Fruit fly (Drosophila melanogaster) whole organism, embryonic: Measurements from ENCODE around the gene Prx4.

ENCODE experiments used
- Abd-B ChIP-seq: fragments of 200-800 bp; sonication (Bioruptor generic); optimal IDR thresholded peaks from 2 replicates; lab custom pipeline; 2018; ENCODE audit warnings: missing biosample characterization, mild to moderate bottlenecking, missing genetic modification characterization, moderate library complexity
- BtbVII ChIP-seq: fragments of 200-800 bp; sonication (Bioruptor generic); optimal IDR thresholded peaks from 3 replicates; lab custom pipeline; 2017; ENCODE audit warnings: missing biosample characterization, mild to moderate bottlenecking, missing genetic modification characterization
- Bteb2 ChIP-seq: fragments of 200-800 bp; sonication (Bioruptor generic); optimal IDR thresholded peaks from 2 replicates; lab custom pipeline; 2016; ENCODE audit warnings: missing biosample characterization, missing genetic modification characterization
- CG10209 ChIP-seq: fragments of 200-800 bp; sonication (Bioruptor generic); optimal IDR thresholded peaks from 3 replicates; lab custom pipeline; 2017; ENCODE audit warnings: missing biosample characterization, mild to moderate bottlenecking, missing genetic modification characterization, missing genetic modification reagents
- CG10267 ChIP-seq: fragments of 200-800 bp; sonication (Bioruptor generic); optimal IDR thresholded peaks from 2 replicates; lab custom pipeline; 2018; ENCODE audit warnings: missing biosample characterization, mild to moderate bottlenecking, missing genetic modification characterization, moderate library complexity
- CG10565 ChIP-seq: fragments of 200-800 bp; sonication (Bioruptor generic); optimal IDR thresholded peaks from 3 replicates; lab custom pipeline; 2016; ENCODE audit warnings: missing biosample characterization, mild to moderate bottlenecking, missing genetic modification characterization
- CG11085 ChIP-seq: fragments of 200-800 bp; sonication (Bioruptor generic); IDR thresholded peaks from 2 replicates; pipeline ENCODE4 v1.3.6; 2022; ENCODE audit warnings: missing biosample characterization, missing genetic modification characterization
- CG11093 ChIP-seq: fragments of 200-800 bp; sonication (Bioruptor generic); IDR thresholded peaks from 3 replicates; pipeline ENCODE4 v1.3.6; 2022; ENCODE audit warnings: missing biosample characterization, missing genetic modification characterization
- CG12071 ChIP-seq: fragments of 200-800 bp; sonication (Bioruptor generic); optimal IDR thresholded peaks from 3 replicates; lab custom pipeline; 2018; ENCODE audit warnings: missing biosample characterization, mild to moderate bottlenecking, missing genetic modification characterization
- CG12659 ChIP-seq: fragments of 200-800 bp; sonication (Bioruptor generic); optimal IDR thresholded peaks from 3 replicates; lab custom pipeline; 2017; ENCODE audit warnings: mild to moderate bottlenecking, missing biosample characterization, missing genetic modification reagents, missing genetic modification characterization
- CG12769 ChIP-seq: fragments of 200-800 bp; sonication (Bioruptor generic); optimal IDR thresholded peaks from 2 replicates; lab custom pipeline; 2019; ENCODE audit warnings: missing biosample characterization, mild to moderate bottlenecking, missing genetic modification characterization, moderate library complexity
- CG14710 ChIP-seq: fragments of 200-800 bp; sonication (Bioruptor generic); optimal IDR thresholded peaks from 3 replicates; lab custom pipeline; 2019; ENCODE audit warnings: missing biosample characterization, mild to moderate bottlenecking, missing genetic modification characterization, moderate library complexity
- CG1529 ChIP-seq: fragments of 200-800 bp; sonication (Bioruptor generic); optimal IDR thresholded peaks from 3 replicates; lab custom pipeline; 2018; ENCODE audit warnings: missing biosample characterization, missing genetic modification characterization
- CG16863 ChIP-seq: fragments of 200-800 bp; sonication (Bioruptor generic); optimal IDR thresholded peaks from 3 replicates; lab custom pipeline; 2016; ENCODE audit warnings: missing biosample characterization, missing genetic modification characterization
- CG33557 ChIP-seq: fragments of 200-800 bp; sonication (Bioruptor generic); optimal IDR thresholded peaks from 2 replicates; lab custom pipeline; 2019; ENCODE audit warnings: missing biosample characterization, mild to moderate bottlenecking, missing genetic modification characterization, moderate library complexity
- CG34376 ChIP-seq: fragments of 200-800 bp; sonication (Bioruptor generic); optimal IDR thresholded peaks from 2 replicates; lab custom pipeline; 2018; ENCODE audit warnings: missing biosample characterization, mild to moderate bottlenecking, missing genetic modification characterization
- CG4360 ChIP-seq: fragments of 200-800 bp; sonication (Bioruptor generic); IDR thresholded peaks from 2 replicates; pipeline ENCODE4 v1.3.6; 2022; ENCODE audit warnings: missing biosample characterization, missing genetic modification characterization
- CG6854 ChIP-seq: fragments of 200-800 bp; sonication (Bioruptor generic); optimal IDR thresholded peaks from 3 replicates; lab custom pipeline; 2017; ENCODE audit warnings: missing biosample characterization, mild to moderate bottlenecking, missing genetic modification characterization
- CG7372 ChIP-seq: fragments of 200-800 bp; sonication (Bioruptor generic); IDR thresholded peaks from 2 replicates; pipeline ENCODE4 v1.3.6; 2022; ENCODE audit warnings: missing biosample characterization, missing genetic modification characterization
- CG7556 ChIP-seq: fragments of 200-800 bp; sonication (Bioruptor generic); optimal IDR thresholded peaks from 2 replicates; lab custom pipeline; 2017; ENCODE audit warnings: missing biosample characterization, mild to moderate bottlenecking, missing genetic modification characterization
- CG8281 ChIP-seq: fragments of 200-800 bp; sonication (Bioruptor generic); optimal IDR thresholded peaks from 2 replicates; lab custom pipeline; 2018; ENCODE audit warnings: missing biosample characterization, mild to moderate bottlenecking, missing genetic modification characterization, moderate library complexity
- CG9727 ChIP-seq: fragments of 200-800 bp; sonication (Bioruptor generic); optimal IDR thresholded peaks from 3 replicates; lab custom pipeline; 2017; ENCODE audit warnings: missing biosample characterization, mild to moderate bottlenecking, missing genetic modification characterization
- Dfd ChIP-seq, 2 experiments: fragments of >200 bp; optimal IDR thresholded peaks; 2 replicates each; lab custom pipeline; 2017; ENCODE audit warnings: missing biosample characterization in 2 of 2, missing genetic modification characterization in 2 of 2
- Gug ChIP-seq: fragments of 200-800 bp; sonication (Bioruptor generic); IDR thresholded peaks from 4 replicates; pipeline ENCODE4 v1.3.6; 2022; ENCODE audit warnings: missing biosample characterization, missing genetic modification characterization
- HHEX ChIP-seq: fragments of 200-800 bp; sonication (Bioruptor generic); optimal IDR thresholded peaks from 3 replicates; lab custom pipeline; 2017; ENCODE audit warnings: missing biosample characterization, mild to moderate bottlenecking, missing genetic modification characterization, missing genetic modification reagents
- HLHmδ ChIP-seq: fragments of 200-800 bp; sonication (Bioruptor generic); optimal IDR thresholded peaks from 2 replicates; lab custom pipeline; 2018; ENCODE audit warnings: missing biosample characterization, mild to moderate bottlenecking, missing genetic modification characterization, moderate library complexity
- Lpt ChIP-seq: fragments of >200 bp; optimal IDR thresholded peaks from 2 replicates; lab custom pipeline; 2018; ENCODE audit warnings: missing biosample characterization, missing genetic modification characterization
- Med ChIP-seq: fragments of 200-800 bp; sonication (Bioruptor generic); peaks from one replicate; lab custom pipeline; 2016; ENCODE audit warnings: missing biosample characterization, missing genetic modification characterization, mild to moderate bottlenecking, inconsistent platforms, moderate library complexity
- Myb ChIP-seq: fragments of 200-800 bp; sonication (Bioruptor generic); optimal IDR thresholded peaks from 2 replicates; lab custom pipeline; 2016; ENCODE audit warnings: missing biosample characterization, missing genetic modification characterization
- Opbp ChIP-seq: fragments of 200-800 bp; sonication (Bioruptor generic); IDR thresholded peaks from 3 replicates; pipeline ENCODE4 v1.3.6; 2022; ENCODE audit warnings: missing biosample characterization, missing genetic modification characterization; ENCODE audit not compliant: partially characterized antibody
- Rx ChIP-seq: fragments of 200-800 bp; sonication (Bioruptor generic); IDR thresholded peaks from 2 replicates; pipeline ENCODE4 v1.3.6; 2022; ENCODE audit warnings: missing biosample characterization, missing genetic modification characterization
- Scr ChIP-seq: fragments of 200-800 bp; sonication (Bioruptor generic); IDR thresholded peaks from 2 replicates; pipeline ENCODE4 v1.3.6; 2022; ENCODE audit warnings: missing biosample characterization, missing genetic modification characterization; ENCODE audit not compliant: partially characterized antibody
- Taf1 ChIP-seq: fragments of 200-800 bp; sonication (Bioruptor generic); IDR thresholded peaks from 2 replicates; pipeline ENCODE4 v1.3.6; 2022; ENCODE audit warnings: missing biosample characterization, missing genetic modification characterization
- croc ChIP-seq: fragments of 200-800 bp; sonication (Bioruptor generic); conservative IDR thresholded peaks from 3 replicates; pipeline ENCODE4 v1.3.6; 2022; ENCODE audit warnings: missing biosample characterization, missing genetic modification characterization
- fd3F ChIP-seq: fragments of 200-800 bp; sonication (Bioruptor generic); optimal IDR thresholded peaks from 2 replicates; lab custom pipeline; 2018; ENCODE audit warnings: missing biosample characterization, mild to moderate bottlenecking, missing genetic modification characterization, moderate library complexity
- gcm2 ChIP-seq: fragments of 200-800 bp; sonication (Bioruptor generic); optimal IDR thresholded peaks from 2 replicates; lab custom pipeline; 2016; ENCODE audit warnings: missing biosample characterization, missing genetic modification characterization
- gfzf ChIP-seq: fragments of 200-800 bp; sonication (Bioruptor generic); optimal IDR thresholded peaks from 2 replicates; lab custom pipeline; 2016; ENCODE audit warnings: missing biosample characterization, mild to moderate bottlenecking, missing genetic modification characterization, moderate library complexity
- gsb-n ChIP-seq: fragments of 200-800 bp; sonication (Bioruptor generic); optimal IDR thresholded peaks from 3 replicates; lab custom pipeline; 2018; ENCODE audit warnings: missing biosample characterization, mild to moderate bottlenecking, missing genetic modification characterization
- gt ChIP-seq: fragments of 200-800 bp; sonication (Bioruptor generic); IDR thresholded peaks from 2 replicates; pipeline ENCODE4 v1.3.6; 2022; ENCODE audit warnings: missing biosample characterization, missing genetic modification characterization
- insv ChIP-seq, 2 experiments: fragments of 200-800 bp; sonication (Bioruptor generic); optimal IDR thresholded peaks; 3 replicates each; lab custom pipeline; 2016 to 2018; ENCODE audit warnings: missing biosample characterization in 2 of 2, missing genetic modification characterization in 2 of 2
- lola ChIP-seq, 3 experiments: fragments of >200 bp in 2 of 3; fragments of 200-800 bp in 1 of 3; sonication (Bioruptor generic) in 1 of 3; optimal IDR thresholded peaks; 2 replicates each; lab custom pipeline; 2017 to 2019; ENCODE audit warnings: missing biosample characterization in 3 of 3, missing genetic modification characterization in 3 of 3, mild to moderate bottlenecking in 1 of 3, moderate library complexity in 1 of 3
- nerfin-1 ChIP-seq: fragments of 200-800 bp; sonication (Bioruptor generic); optimal IDR thresholded peaks from 3 replicates; lab custom pipeline; 2019; ENCODE audit warnings: missing biosample characterization, mild to moderate bottlenecking, missing genetic modification characterization, moderate library complexity
- nerfin-2 ChIP-seq: fragments of 200-800 bp; sonication (Bioruptor generic); IDR thresholded peaks from 2 replicates; pipeline ENCODE4 v1.3.6; 2022; ENCODE audit warnings: missing biosample characterization, missing genetic modification characterization; ENCODE audit not compliant: partially characterized antibody
- pnt ChIP-seq: fragments of 200-800 bp; sonication (Bioruptor generic); optimal IDR thresholded peaks from 3 replicates; lab custom pipeline; 2016; ENCODE audit warnings: missing biosample characterization, missing genetic modification characterization
- prd ChIP-seq, 3 experiments: fragments of >200 bp in 2 of 3; fragments of 200-800 bp in 1 of 3; sonication (Bioruptor generic) in 1 of 3; optimal IDR thresholded peaks in 2 of 3; IDR thresholded peaks in 1 of 3; 2 replicates in 2 of 3; 3 replicates in 1 of 3; pipeline versions ENCODE4 v1.3.6 to Lab custom; 2017 to 2022; ENCODE audit warnings: missing biosample characterization in 1 of 3, missing genetic modification characterization in 1 of 3
- rib ChIP-seq: fragments of 200-800 bp; sonication (Bioruptor generic); IDR thresholded peaks from 2 replicates; pipeline ENCODE4 v1.3.6; 2022; ENCODE audit warnings: missing biosample characterization, missing genetic modification characterization
- trh ChIP-seq: fragments of 200-800 bp; sonication (Bioruptor generic); optimal IDR thresholded peaks from 2 replicates; lab custom pipeline; 2016; ENCODE audit warnings: missing biosample characterization, missing genetic modification characterization
- vfl ChIP-seq: fragments of 200-800 bp; sonication (Bioruptor generic); optimal IDR thresholded peaks from 2 replicates; lab custom pipeline; 2016; ENCODE audit warnings: missing biosample characterization, missing genetic modification characterization
- z ChIP-seq: fragments of 200-800 bp; sonication (Bioruptor generic); IDR thresholded peaks from 3 replicates; pipeline ENCODE4 v1.3.6; 2022; ENCODE audit warnings: missing biosample characterization, missing genetic modification characterization

The Prx4 gene

DNA sequence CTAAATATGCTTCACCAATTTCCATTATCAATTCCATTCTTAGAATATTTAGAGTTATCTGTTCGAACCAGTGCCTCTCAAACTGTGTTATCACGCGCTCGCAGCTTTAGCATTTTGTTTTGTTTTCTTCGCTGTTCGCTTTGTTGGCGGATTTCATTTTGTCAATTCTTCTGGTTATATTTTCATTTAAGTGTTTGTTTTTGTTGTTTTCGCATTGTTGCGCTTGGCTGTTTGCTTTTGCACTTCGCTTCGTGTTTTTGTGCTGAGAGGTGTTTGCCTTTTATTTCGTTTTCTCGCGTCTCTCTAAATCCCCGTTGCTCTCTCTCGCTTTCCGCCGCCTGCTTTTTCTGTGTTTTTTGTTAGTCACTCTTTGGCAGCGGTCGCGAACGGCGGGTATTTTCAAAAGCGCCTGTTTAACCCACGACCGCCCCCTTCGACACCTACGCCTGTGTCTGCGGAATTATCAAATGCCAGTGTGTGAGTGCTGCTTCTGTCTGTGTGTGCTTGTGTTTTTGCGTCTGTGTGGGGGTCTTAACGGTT is 35.5 kb downstream of the Prx4 start (continued):
- TF ChIP-seq CG34376 (GFP tag; lab: Kevin White, UChicago) = peak; percentile 80
- TF ChIP-seq CG8281 (tag; lab: Kevin White, UChicago) = peak; percentile 79
- no peak for TF ChIP-seq Taf1 (GFP tag; lab: Robert Waterston, UW)
- no peak for TF ChIP-seq CG11093 (GFP tag; lab: Robert Waterston, UW)
- no peak for TF ChIP-seq HLHmδ (GFP tag; lab: Kevin White, UChicago)
- peak; percentile 13 for TF ChIP-seq vfl
- no peak for TF ChIP-seq croc
- no peak for TF ChIP-seq trh
- no peak for TF ChIP-seq gt
- TF ChIP-seq CG33557 = no peak
- TF ChIP-seq nerfin-1 = no peak
- TF ChIP-seq Abd-B = no peak
- no peak for TF ChIP-seq Rx (GFP tag; lab: Robert Waterston, UW)
- TF ChIP-seq gsb-n (tag; lab: Kevin White, UChicago) = no peak
- TF ChIP-seq Bteb2 (GFP tag; lab: Kevin White, UChicago) = no peak
- TF ChIP-seq CG1529 = no peak
- no peak for TF ChIP-seq pnt
- TF ChIP-seq prd (optimal IDR thresholded peaks at IDR 0.05; lab: Kevin White, UChicago) = no peak
- no peak for TF ChIP-seq prd (GFP tag; IDR thresholded peaks at IDR 0.05; lab: Robert Waterston, UW)
- TF ChIP-seq gcm2 (GFP tag; lab: Kevin White, UChicago) = no peak
- TF ChIP-seq CG7372 (GFP tag; lab: Robert Waterston, UW) = no peak
- TF ChIP-seq rib = peak; percentile 74; the same call in 1 of the 2 replicates
- peak; percentile 52 for TF ChIP-seq Myb (GFP tag; lab: Kevin White, UChicago)
- no peak for TF ChIP-seq CG7556
- TF ChIP-seq Dfd (GFP tag; optimal IDR thresholded peaks at IDR 0.05; lab: Kevin White, UChicago) = no peak
- peak in 1 of 3 experiments; percentile 31 for TF ChIP-seq lola (GFP tag; optimal IDR thresholded peaks at IDR 0.05; lab: Kevin White, UChicago)
- peak; percentile 87 for TF ChIP-seq CG12769 (tag; lab: Kevin White, UChicago)
- peak; percentile 45 for TF ChIP-seq BtbVII (GFP tag; lab: Kevin White, UChicago)
- no peak for TF ChIP-seq fd3F
- TF ChIP-seq CG6854 = peak; percentile 20
- TF ChIP-seq CG11085 (GFP tag; lab: Robert Waterston, UW) = no peak
- no peak for TF ChIP-seq Lpt (GFP tag; lab: Kevin White, UChicago)
- no peak for TF ChIP-seq CG4360
- no peak for TF ChIP-seq CG10565 (GFP tag; lab: Kevin White, UChicago)
- no peak for TF ChIP-seq CG16863 (GFP tag; lab: Kevin White, UChicago)
- TF ChIP-seq nerfin-2 (GFP tag; lab: Robert Waterston, UW) = no peak
- TF ChIP-seq Opbp = no peak; the same call in 2 of the 3 replicates
- no peak for TF ChIP-seq Scr (GFP tag; lab: Robert Waterston, UW)
- TF ChIP-seq CG10267 (tag; lab: Kevin White, UChicago) = no peak
- TF ChIP-seq CG12659 (GFP tag; lab: Kevin White, UChicago) = peak; percentile 14
- TF ChIP-seq Gug (GFP tag; lab: Robert Waterston, UW) = peak; percentile 27; the same call in 2 of the 4 replicates
- TF ChIP-seq z = 0 out of 3 replicates have a peak, but pooled peaks have one; percentile 47
- TF ChIP-seq HHEX (GFP tag; lab: Kevin White, UChicago) = peak; percentile 25
- peak; percentile 26 for TF ChIP-seq CG12071 (GFP tag; lab: Kevin White, UChicago)
- TF ChIP-seq CG9727 = no peak
- TF ChIP-seq CG10209 (GFP tag; lab: Kevin White, UChicago) = no peak
- peak; percentile 96 for TF ChIP-seq Med (GFP tag; lab: Kevin White, UChicago)
- TF ChIP-seq gfzf (GFP tag; lab: Kevin White, UChicago) = no peak
- TF ChIP-seq insv (GFP tag; optimal IDR thresholded peaks at IDR 0.05; lab: Kevin White, UChicago) = no peak
- no peak for TF ChIP-seq CG14710 (tag; lab: Kevin White, UChicago)
